Worm (Caenorhabditis elegans): ENCODE data around the gene T19H5.6.

Gene T19H5.6

DNA sequence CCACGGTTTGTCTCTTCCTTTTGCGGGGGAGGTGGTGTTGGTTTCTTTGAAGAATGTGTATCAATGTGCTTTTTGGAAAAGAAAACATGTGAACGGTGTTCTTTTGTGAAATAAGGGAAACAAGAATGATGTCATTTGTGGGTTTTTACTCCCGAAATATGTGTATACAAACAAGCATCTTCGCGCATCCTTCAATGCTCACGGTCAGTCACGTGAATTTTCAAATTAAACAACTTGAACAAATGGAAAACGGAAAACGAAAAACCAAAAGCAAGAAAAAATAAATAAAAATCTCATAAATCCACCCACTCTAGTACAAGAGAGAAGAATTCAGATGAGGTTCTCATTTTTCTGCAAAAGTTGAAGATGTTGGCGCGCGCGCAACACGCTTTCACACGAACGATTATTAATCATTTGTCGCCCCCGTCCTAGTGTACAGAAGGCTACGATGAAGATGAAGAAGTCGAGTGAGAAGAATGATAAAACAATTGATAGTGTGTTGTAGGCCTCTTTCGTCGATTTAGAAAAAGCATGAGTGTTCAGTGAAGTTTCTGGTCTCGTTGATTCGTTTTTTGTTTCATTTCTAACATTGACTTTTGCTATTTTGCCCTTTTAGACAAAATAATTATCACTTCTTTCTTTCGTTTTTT lies 15.2 kb upstream of the T19H5.6 start (continued):
- TF ChIP-seq spr-1 (tag; optimal IDR thresholded peaks at IDR 0.05) (no peak), pha-4 (GFP tag; IDR thresholded peaks at IDR 0.05) (no peak), pha-4 (tag; optimal IDR thresholded peaks at IDR 0.05) (peak; percentile 38), Y75B8A.6 (GFP tag; IDR thresholded peaks at IDR 0.05) (no peak), egl-27 (tag; optimal IDR thresholded peaks at IDR 0.05) (no peak), ztf-7 (tag; optimal IDR thresholded peaks at IDR 0.05) (no peak), skn-1 (tag; optimal IDR thresholded peaks at IDR 0.05) (no peak), hlh-11 (tag; optimal IDR thresholded peaks at IDR 0.05) (peak; percentile 19)

DNA sequence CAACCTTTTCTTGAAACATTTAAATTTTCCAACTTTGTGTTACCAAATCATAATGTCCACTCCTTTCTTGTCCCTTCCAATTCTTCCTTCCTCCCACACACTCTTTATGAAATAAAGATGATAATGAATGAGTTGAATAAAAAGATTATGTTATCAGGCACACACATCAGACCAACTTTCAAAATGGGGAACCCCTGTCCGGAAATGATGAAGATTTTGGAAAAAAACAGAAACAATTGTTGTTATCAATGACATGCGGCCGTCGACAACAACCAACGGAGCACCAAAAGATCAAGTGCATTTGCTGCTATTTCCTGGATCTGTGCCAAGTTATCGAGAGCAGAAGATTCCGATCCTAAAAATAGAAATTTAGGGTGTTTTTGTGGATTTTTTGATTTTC lies 13.3 kb upstream of the T19H5.6 start:
- TF ChIP-seq lsy-2 (tag; optimal IDR thresholded peaks at IDR 0.05), result no peak
- no peak for TF ChIP-seq rbr-2 (tag; optimal IDR thresholded peaks at IDR 0.05)
- TF ChIP-seq mxl-3 (GFP tag; optimal IDR thresholded peaks at IDR 0.05), result no peak
- no peak for TF ChIP-seq daf-12 (tag; optimal IDR thresholded peaks at IDR 0.05)
- TF ChIP-seq dmd-6 (GFP tag; IDR thresholded peaks at IDR 0.05), result peak; percentile 66
- TF ChIP-seq zip-11 (GFP tag; IDR thresholded peaks at IDR 0.05), result no peak
- TF ChIP-seq egl-43 (GFP tag; IDR thresholded peaks at IDR 0.05), result no peak
- TF ChIP-seq php-3 (GFP tag; IDR thresholded peaks at IDR 0.05), result no peak
- TF ChIP-seq snpc-4 (tag; optimal IDR thresholded peaks at IDR 0.05), result no peak
- TF ChIP-seq nhr-10 (tag; optimal IDR thresholded peaks at IDR 0.05), result no peak
- TF ChIP-seq lim-7 (GFP tag; IDR thresholded peaks at IDR 0.05), result no peak
- TF ChIP-seq lin-1 (GFP tag; IDR thresholded peaks at IDR 0.05), result peak; percentile 42; the same call in 1 of the 2 replicates
- peak in 1 of 2 experiments; percentile 90 for TF ChIP-seq unc-62 (GFP tag; optimal IDR thresholded peaks at IDR 0.05 in 1 of 2)
- no peak for TF ChIP-seq unc-62 (tag; optimal IDR thresholded peaks at IDR 0.05)
- no peak for TF ChIP-seq ceh-20 (GFP tag; IDR thresholded peaks at IDR 0.05)
- TF ChIP-seq ztf-7 (tag; optimal IDR thresholded peaks at IDR 0.05), result no peak
- no peak for TF ChIP-seq hmg-1.1 (GFP tag; IDR thresholded peaks at IDR 0.05)
- no peak for TF ChIP-seq T26A8.4 (GFP tag; IDR thresholded peaks at IDR 0.05)
- no peak for TF ChIP-seq F44E2.7 (GFP tag; IDR thresholded peaks at IDR 0.05)
- TF ChIP-seq gei-8 (GFP tag; optimal IDR thresholded peaks at IDR 0.05), result no peak
- peak; percentile 39 for TF ChIP-seq dve-1 (tag; optimal IDR thresholded peaks at IDR 0.05; ENCODE audit: insufficient read depth)
- TF ChIP-seq egl-27 (tag; optimal IDR thresholded peaks at IDR 0.05), result no peak
- peak in 1 of 2 experiments; percentile 21 for TF ChIP-seq daf-16 (GFP tag; optimal IDR thresholded peaks at IDR 0.05)
- peak; percentile 78 for TF ChIP-seq daf-16 (tag; optimal IDR thresholded peaks at IDR 0.05)
- TF ChIP-seq nhr-28 (tag; optimal IDR thresholded peaks at IDR 0.05), result peak; percentile 54
- no peak for TF ChIP-seq fos-1 (tag; optimal IDR thresholded peaks at IDR 0.05)
- TF ChIP-seq madf-5 (GFP tag; IDR thresholded peaks at IDR 0.05), result no peak
- no peak for TF ChIP-seq fkh-10 (GFP tag; optimal IDR thresholded peaks at IDR 0.05)
- TF ChIP-seq Y105C5A.15 (GFP tag; IDR thresholded peaks at IDR 0.05), result no peak
- TF ChIP-seq mep-1 (tag; optimal IDR thresholded peaks at IDR 0.05), result no peak
- TF ChIP-seq pha-4 (GFP tag; IDR thresholded peaks at IDR 0.05), result no peak
- no peak for TF ChIP-seq pha-4 (tag; optimal IDR thresholded peaks at IDR 0.05)
- TF ChIP-seq nhr-42 (GFP tag; IDR thresholded peaks at IDR 0.05), result no peak
- no peak for TF ChIP-seq vab-7 (GFP tag; IDR thresholded peaks at IDR 0.05)
- TF ChIP-seq lin-29 (GFP tag; IDR thresholded peaks at IDR 0.05), result no peak
- no peak for TF ChIP-seq mxl-2 (GFP tag; conservative IDR thresholded peaks at IDR 0.05)
- no peak for TF ChIP-seq dmd-8 (GFP tag; IDR thresholded peaks at IDR 0.05)
- no peak for TF ChIP-seq nhr-76 (tag; optimal IDR thresholded peaks at IDR 0.05)
- peak; percentile 30 for TF ChIP-seq hlh-11 (tag; optimal IDR thresholded peaks at IDR 0.05)
- no peak for TF ChIP-seq duxl-1 (tag; optimal IDR thresholded peaks at IDR 0.05; ENCODE audit: poor library complexity)
- TF ChIP-seq F26F4.8 (GFP tag; conservative IDR thresholded peaks at IDR 0.05), result no peak
- TF ChIP-seq aly-2 (tag; optimal IDR thresholded peaks at IDR 0.05), result no peak
- TF ChIP-seq mes-2 (tag; optimal IDR thresholded peaks at IDR 0.05; ENCODE audit: poor library complexity, severe bottlenecking), result no peak
- peak in 1 of 2 experiments; percentile 59 for TF ChIP-seq hif-1 (tag; optimal IDR thresholded peaks at IDR 0.05)
- TF ChIP-seq ZK546.5 (tag; optimal IDR thresholded peaks at IDR 0.05), result no peak
- TF ChIP-seq ceh-62 (tag; optimal IDR thresholded peaks at IDR 0.05), result no peak
- no peak for TF ChIP-seq lin-13 (GFP tag; optimal IDR thresholded peaks at IDR 0.05)

Data from whole organism, L4 larva.